Fruit fly (Drosophila melanogaster) whole organism, embryonic: ENCODE measurements around the gene Rbp1-like.

Experiments
- ATbp ChIP-seq: fragments of 200-800 bp; sonication (Bioruptor generic); optimal IDR thresholded peaks from 2 replicates; lab custom pipeline; 2017; ENCODE audit warnings: missing biosample characterization, mild to moderate bottlenecking, missing genetic modification characterization, missing genetic modification reagents
- CG10979 ChIP-seq: fragments of 200-800 bp; sonication (Bioruptor generic); optimal IDR thresholded peaks from 2 replicates; lab custom pipeline; 2018; ENCODE audit warnings: missing biosample characterization, mild to moderate bottlenecking, missing genetic modification characterization, moderate library complexity
- CG11504 ChIP-seq: fragments of 200-800 bp; sonication (Bioruptor generic); optimal IDR thresholded peaks from 3 replicates; lab custom pipeline; 2019; ENCODE audit warnings: missing biosample characterization, mild to moderate bottlenecking, missing genetic modification characterization, moderate library complexity
- CG11696 ChIP-seq: fragments of 200-800 bp; sonication (Bioruptor generic); IDR thresholded peaks from 2 replicates; pipeline ENCODE4 v1.3.6; 2022; ENCODE audit warnings: missing biosample characterization, missing genetic modification characterization
- CG1233 ChIP-seq: fragments of 200-800 bp; sonication (Bioruptor generic); optimal IDR thresholded peaks from 4 replicates; lab custom pipeline; 2018; ENCODE audit warnings: missing biosample characterization, mild to moderate bottlenecking, missing genetic modification characterization
- CG12769 ChIP-seq: fragments of 200-800 bp; sonication (Bioruptor generic); optimal IDR thresholded peaks from 2 replicates; lab custom pipeline; 2019; ENCODE audit warnings: missing biosample characterization, mild to moderate bottlenecking, missing genetic modification characterization, moderate library complexity
- CG13296 ChIP-seq: fragments of 200-800 bp; sonication (Bioruptor generic); optimal IDR thresholded peaks from 3 replicates; lab custom pipeline; 2018; ENCODE audit warnings: missing biosample characterization, mild to moderate bottlenecking, missing genetic modification characterization
- CG13624 ChIP-seq: fragments of 200-800 bp; sonication (Bioruptor generic); optimal IDR thresholded peaks from 2 replicates; lab custom pipeline; 2016; ENCODE audit warnings: missing biosample characterization, missing genetic modification characterization
- CG14014 ChIP-seq: fragments of 200-800 bp; sonication (Bioruptor generic); IDR thresholded peaks from 2 replicates; pipeline ENCODE4 v1.3.6; 2022; ENCODE audit warnings: missing biosample characterization, missing genetic modification characterization
- CG14667 ChIP-seq: fragments of 200-800 bp; sonication (Bioruptor generic); IDR thresholded peaks from 2 replicates; pipeline ENCODE4 v1.3.6; 2022; ENCODE audit warnings: missing biosample characterization, missing genetic modification characterization
- CG14965 ChIP-seq: fragments of 200-800 bp; sonication (Bioruptor generic); optimal IDR thresholded peaks from 2 replicates; lab custom pipeline; 2016; ENCODE audit warnings: missing biosample characterization, missing genetic modification characterization, borderline replicate concordance
- CG15601 ChIP-seq: fragments of 200-800 bp; sonication (Bioruptor generic); optimal IDR thresholded peaks from 3 replicates; lab custom pipeline; 2019; ENCODE audit warnings: missing biosample characterization, mild to moderate bottlenecking, missing genetic modification characterization, moderate library complexity
- CG16779 ChIP-seq: fragments of 200-800 bp; sonication (Bioruptor generic); IDR thresholded peaks from 2 replicates; pipeline ENCODE4 v1.3.6; 2022; ENCODE audit warnings: missing biosample characterization, missing genetic modification characterization
- CG16815 ChIP-seq: fragments of 200-800 bp; sonication (Bioruptor generic); optimal IDR thresholded peaks from 3 replicates; lab custom pipeline; 2017; ENCODE audit warnings: missing biosample characterization, mild to moderate bottlenecking, missing genetic modification characterization
- CG17361 ChIP-seq: fragments of 200-800 bp; sonication (Bioruptor generic); IDR thresholded peaks from 3 replicates; pipeline ENCODE4 v1.3.6; 2022; ENCODE audit warnings: missing biosample characterization, missing genetic modification characterization
- CG2116 ChIP-seq: fragments of 200-800 bp; sonication (Bioruptor generic); optimal IDR thresholded peaks from 3 replicates; lab custom pipeline; 2018; ENCODE audit warnings: missing biosample characterization, mild to moderate bottlenecking, missing genetic modification characterization
- CG2120 ChIP-seq: fragments of 200-800 bp; sonication (Bioruptor generic); optimal IDR thresholded peaks from 3 replicates; lab custom pipeline; 2016; ENCODE audit warnings: missing biosample characterization, missing genetic modification characterization
- CG2889 ChIP-seq: fragments of 200-800 bp; sonication (Bioruptor generic); IDR thresholded peaks from 3 replicates; pipeline ENCODE4 v1.3.6; 2022; ENCODE audit warnings: missing biosample characterization, missing genetic modification characterization
- CG31224 ChIP-seq: fragments of 200-800 bp; sonication (Bioruptor generic); IDR thresholded peaks from 2 replicates; pipeline ENCODE4 v1.3.6; 2022; ENCODE audit warnings: missing biosample characterization, missing genetic modification characterization
- CG42726 ChIP-seq: fragments of 200-800 bp; sonication (Bioruptor generic); IDR thresholded peaks from 2 replicates; pipeline ENCODE4 v1.3.6; 2022; ENCODE audit warnings: missing biosample characterization, missing genetic modification characterization; ENCODE audit not compliant: partially characterized antibody
- CG6272 ChIP-seq: fragments of 200-800 bp; sonication (Bioruptor generic); IDR thresholded peaks from 2 replicates; pipeline ENCODE4 v1.3.6; 2022; ENCODE audit warnings: missing biosample characterization, missing genetic modification characterization
- CG6791 ChIP-seq: fragments of 200-800 bp; sonication (Bioruptor generic); IDR thresholded peaks from 3 replicates; pipeline ENCODE4 v1.3.6; 2022; ENCODE audit warnings: missing biosample characterization, missing genetic modification characterization; ENCODE audit not compliant: partially characterized antibody
- CG7786 ChIP-seq: fragments of 200-800 bp; sonication (Bioruptor generic); optimal IDR thresholded peaks from 2 replicates; lab custom pipeline; 2016; ENCODE audit warnings: missing biosample characterization, missing genetic modification characterization
- CG8388 ChIP-seq: fragments of 200-800 bp; sonication (Bioruptor generic); optimal IDR thresholded peaks from 2 replicates; lab custom pipeline; 2019; ENCODE audit warnings: missing biosample characterization, mild to moderate bottlenecking, missing genetic modification characterization, moderate library complexity
- CG8924 ChIP-seq: fragments of 200-800 bp; optimal IDR thresholded peaks from 3 replicates; lab custom pipeline; 2019; ENCODE audit warnings: missing biosample characterization, mild to moderate bottlenecking, missing genetic modification characterization, moderate library complexity
- CkIIα-i1 ChIP-seq: fragments of 200-800 bp; sonication (Bioruptor generic); IDR thresholded peaks from 2 replicates; pipeline ENCODE4 v1.3.6; 2022; ENCODE audit warnings: missing biosample characterization, missing genetic modification characterization
- D19A ChIP-seq: fragments of 200-800 bp; optimal IDR thresholded peaks from 3 replicates; lab custom pipeline; 2019; ENCODE audit warnings: missing biosample characterization, mild to moderate bottlenecking, missing genetic modification characterization, moderate library complexity
- Dll ChIP-seq: fragments of 200-800 bp; sonication (Bioruptor generic); IDR thresholded peaks from 4 replicates; pipeline ENCODE4 v1.3.6; 2022; ENCODE audit warnings: missing biosample characterization, missing genetic modification characterization; ENCODE audit not compliant: partially characterized antibody
- ERR ChIP-seq: fragments of 200-800 bp; sonication (Bioruptor generic); optimal IDR thresholded peaks from 2 replicates; lab custom pipeline; 2016; ENCODE audit warnings: missing biosample characterization, missing genetic modification characterization
- Gsc ChIP-seq: fragments of 200-800 bp; sonication (Bioruptor generic); IDR thresholded peaks from 2 replicates; pipeline ENCODE4 v1.3.6; 2022; ENCODE audit warnings: missing biosample characterization, missing genetic modification characterization
- H2.0 ChIP-seq: fragments of 200-800 bp; sonication (Bioruptor generic); IDR thresholded peaks from 2 replicates; pipeline ENCODE4 v1.3.6; 2022; ENCODE audit warnings: missing biosample characterization, missing genetic modification characterization
- HmgZ ChIP-seq: fragments of 200-800 bp; sonication (Bioruptor generic); optimal IDR thresholded peaks from 2 replicates; lab custom pipeline; 2018; ENCODE audit warnings: missing biosample characterization, mild to moderate bottlenecking, missing genetic modification characterization
- Lim3 ChIP-seq: fragments of 200-800 bp; sonication (Bioruptor generic); IDR thresholded peaks from 2 replicates; pipeline ENCODE4 v1.3.6; 2022; ENCODE audit warnings: missing biosample characterization, missing genetic modification characterization
- Pdp1 ChIP-seq, 2 experiments: fragments of 200-800 bp; sonication (Bioruptor generic); optimal IDR thresholded peaks; 3 replicates each; lab custom pipeline; 2016; ENCODE audit warnings: missing biosample characterization in 2 of 2, missing genetic modification characterization in 2 of 2, mild to moderate bottlenecking in 1 of 2, moderate library complexity in 1 of 2
- Rx ChIP-seq: fragments of 200-800 bp; sonication (Bioruptor generic); IDR thresholded peaks from 2 replicates; pipeline ENCODE4 v1.3.6; 2022; ENCODE audit warnings: missing biosample characterization, missing genetic modification characterization
- Sry-δ ChIP-seq: fragments of 200-800 bp; sonication (Bioruptor generic); optimal IDR thresholded peaks from 2 replicates; lab custom pipeline; 2016; ENCODE audit warnings: missing biosample characterization, missing genetic modification characterization
- Taf1 ChIP-seq: fragments of 200-800 bp; sonication (Bioruptor generic); IDR thresholded peaks from 2 replicates; pipeline ENCODE4 v1.3.6; 2022; ENCODE audit warnings: missing biosample characterization, missing genetic modification characterization
- croc ChIP-seq: fragments of 200-800 bp; sonication (Bioruptor generic); conservative IDR thresholded peaks from 3 replicates; pipeline ENCODE4 v1.3.6; 2022; ENCODE audit warnings: missing biosample characterization, missing genetic modification characterization
- esg ChIP-seq: fragments of 200-800 bp; sonication (Bioruptor generic); conservative IDR thresholded peaks from 2 replicates; pipeline ENCODE4 v1.3.6; 2022; ENCODE audit warnings: missing biosample characterization, missing genetic modification characterization
- eve ChIP-seq, 2 experiments: fragments of >200 bp; optimal IDR thresholded peaks; 2 replicates each; lab custom pipeline; 2017; ENCODE audit warnings: missing biosample characterization in 2 of 2, missing genetic modification characterization in 2 of 2
- grau ChIP-seq: fragments of 200-800 bp; optimal IDR thresholded peaks from 3 replicates; lab custom pipeline; 2019; ENCODE audit warnings: missing biosample characterization, mild to moderate bottlenecking, missing genetic modification characterization, moderate library complexity
- hbn ChIP-seq: fragments of 200-800 bp; sonication (Bioruptor generic); IDR thresholded peaks from 2 replicates; pipeline ENCODE4 v1.3.6; 2022; ENCODE audit warnings: missing biosample characterization, missing genetic modification characterization; ENCODE audit not compliant: partially characterized antibody
- onecut ChIP-seq: fragments of 200-800 bp; sonication (Bioruptor generic); IDR thresholded peaks from 2 replicates; pipeline ENCODE4 v1.3.6; 2022; ENCODE audit warnings: missing biosample characterization, missing genetic modification characterization
- repo ChIP-seq: fragments of 200-800 bp; sonication (Bioruptor generic); optimal IDR thresholded peaks from 2 replicates; lab custom pipeline; 2016; ENCODE audit warnings: missing biosample characterization, missing genetic modification characterization
- seq ChIP-seq: fragments of 200-800 bp; sonication (Bioruptor generic); IDR thresholded peaks from 2 replicates; pipeline ENCODE4 v1.3.6; 2022; ENCODE audit warnings: missing biosample characterization, missing genetic modification characterization
- tll ChIP-seq, 2 experiments: fragments of 200-800 bp in 1 of 2; fragments of >200 bp in 1 of 2; sonication (Bioruptor generic) in 1 of 2; optimal IDR thresholded peaks; 2 replicates each; lab custom pipeline; 2017 to 2019; ENCODE audit warnings: missing biosample characterization in 2 of 2, missing genetic modification characterization in 2 of 2, mild to moderate bottlenecking in 1 of 2, moderate library complexity in 1 of 2
- usp ChIP-seq: fragments of >200 bp; optimal IDR thresholded peaks from 2 replicates; lab custom pipeline; 2017; ENCODE audit warnings: missing biosample characterization, missing genetic modification characterization
- vvl ChIP-seq: fragments of 200-800 bp; sonication (Bioruptor generic); IDR thresholded peaks from 2 replicates; pipeline ENCODE4 v1.3.6; 2022; ENCODE audit warnings: missing biosample characterization, missing genetic modification characterization

Rbp1-like gene

DNA sequence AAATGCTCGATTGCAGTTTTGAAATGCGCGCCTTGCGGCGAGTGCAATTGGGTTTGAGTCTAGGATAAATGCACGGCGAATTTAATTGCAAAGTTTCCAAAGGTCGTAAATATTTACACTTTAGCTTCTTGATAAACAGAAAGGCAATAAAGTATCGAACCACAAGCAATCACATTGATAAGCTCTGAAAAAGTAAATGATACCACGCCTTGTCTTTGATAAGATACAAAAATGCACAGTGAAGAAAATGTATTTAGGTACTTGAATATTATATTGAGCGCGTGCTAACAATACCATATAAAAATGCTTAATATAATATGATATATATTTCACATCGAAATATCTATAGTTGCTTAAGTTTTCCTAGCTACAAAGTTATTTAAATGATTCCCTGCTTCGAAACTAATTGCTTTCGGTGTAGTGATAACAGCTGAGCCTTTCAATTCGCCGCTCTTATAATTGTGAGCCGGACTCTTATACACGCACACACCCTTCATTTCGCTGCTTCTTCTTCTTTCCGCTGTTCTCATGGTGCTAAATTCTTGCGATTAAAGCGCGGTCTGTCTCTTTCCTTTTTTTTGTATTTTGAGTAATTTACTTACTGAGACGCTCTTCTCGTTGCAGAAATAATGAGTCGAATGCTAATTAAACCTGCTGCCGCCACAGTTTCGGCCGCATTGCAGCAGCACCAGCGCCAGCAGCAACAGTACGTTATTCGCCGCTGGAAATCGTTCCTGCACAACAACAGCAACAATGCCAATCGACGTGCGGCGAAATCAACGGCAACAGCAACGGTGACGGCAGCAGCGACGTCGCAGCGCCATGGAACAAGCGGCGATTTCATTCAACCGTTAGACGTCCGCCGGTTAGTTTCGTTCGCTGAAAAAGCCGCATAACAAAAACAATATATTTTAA, 11.2 kb downstream of the Rbp1-like start (continued):
- no peak for TF ChIP-seq CG42726
- TF ChIP-seq seq (GFP tag; lab: Robert Waterston, UW) = 0 out of 2 replicates have a peak, but pooled peaks have one; percentile 28
- peak; percentile 81 for TF ChIP-seq CG2120 (GFP tag; lab: Kevin White, UChicago)
- peak; percentile 82 for TF ChIP-seq ATbp (GFP tag; lab: Kevin White, UChicago)
- TF ChIP-seq Lim3 (GFP tag; lab: Robert Waterston, UW) = 0 out of 2 replicates have a peak, but pooled peaks have one; percentile 34
- TF ChIP-seq HmgZ (tag; lab: Kevin White, UChicago) = peak; percentile 85
- TF ChIP-seq Pdp1 (GFP tag; optimal IDR thresholded peaks at IDR 0.05; lab: Kevin White, UChicago) = peak in 1 of 2 experiments; percentile 24
- peak; percentile 66; the same call in 1 of the 2 replicates for TF ChIP-seq CG14014
- TF ChIP-seq CG13296 (GFP tag; lab: Kevin White, UChicago) = peak; percentile 77
- peak; percentile 2 for TF ChIP-seq CG13624 (GFP tag; lab: Kevin White, UChicago)
- peak in 1 of 2 experiments; percentile 93 for TF ChIP-seq eve (GFP tag; optimal IDR thresholded peaks at IDR 0.05; lab: Kevin White, UChicago)
- peak; percentile 44 for TF ChIP-seq CG2116 (GFP tag; lab: Kevin White, UChicago)
- peak; percentile 81 for TF ChIP-seq CG10979 (tag; lab: Kevin White, UChicago)
- 0 out of 2 replicates have a peak, but pooled peaks have one; percentile 34 for TF ChIP-seq CG16779 (GFP tag; lab: Robert Waterston, UW)
- no peak for TF ChIP-seq Dll (GFP tag; lab: Robert Waterston, UW)
- TF ChIP-seq CG8924 (tag; lab: Kevin White, UChicago) = peak; percentile 92
- TF ChIP-seq CG14667 (GFP tag; lab: Robert Waterston, UW) = peak; percentile 71
- TF ChIP-seq grau (tag; lab: Kevin White, UChicago) = peak; percentile 88
- TF ChIP-seq CkIIα-i1 (GFP tag; lab: Robert Waterston, UW) = no peak
- TF ChIP-seq D19A (tag; lab: Kevin White, UChicago) = peak; percentile 80
- TF ChIP-seq CG14965 (GFP tag; lab: Kevin White, UChicago) = no peak
- peak; percentile 42 for TF ChIP-seq CG15601 (tag; lab: Kevin White, UChicago)
- TF ChIP-seq repo (GFP tag; lab: Kevin White, UChicago) = no peak
- TF ChIP-seq CG6791 (GFP tag; lab: Robert Waterston, UW) = no peak
- no peak for TF ChIP-seq tll (GFP tag; optimal IDR thresholded peaks at IDR 0.05; lab: Kevin White, UChicago)
- peak; percentile 69 for TF ChIP-seq CG31224 (GFP tag; lab: Robert Waterston, UW)
- peak; percentile 92 for TF ChIP-seq CG17361 (GFP tag; lab: Robert Waterston, UW)
- peak; percentile 83 for TF ChIP-seq CG6272 (GFP tag; lab: Robert Waterston, UW)
- peak; percentile 81 for TF ChIP-seq esg
- TF ChIP-seq hbn (GFP tag; lab: Robert Waterston, UW) = no peak
- peak; percentile 66 for TF ChIP-seq Rx (GFP tag; lab: Robert Waterston, UW)
- no peak for TF ChIP-seq ERR (GFP tag; lab: Kevin White, UChicago)
- 0 out of 3 replicates have a peak, but pooled peaks have one; percentile 71 for TF ChIP-seq CG2889 (GFP tag; lab: Robert Waterston, UW)
- peak; percentile 43 for TF ChIP-seq CG7786 (GFP tag; lab: Kevin White, UChicago)
- TF ChIP-seq Sry-δ (GFP tag; lab: Kevin White, UChicago) = no peak
- TF ChIP-seq CG16815 (GFP tag; lab: Kevin White, UChicago) = peak; percentile 64
- TF ChIP-seq Gsc (GFP tag; lab: Robert Waterston, UW) = no peak
- TF ChIP-seq croc = peak; percentile 43; the same call in 1 of the 3 replicates
- peak; percentile 70 for TF ChIP-seq Taf1 (GFP tag; lab: Robert Waterston, UW)
- TF ChIP-seq CG12769 = peak; percentile 23
- TF ChIP-seq usp (GFP tag; lab: Kevin White, UChicago) = no peak
- peak; percentile 83 for TF ChIP-seq CG11504 (tag; lab: Kevin White, UChicago)
- TF ChIP-seq vvl (GFP tag; lab: Robert Waterston, UW) = peak; percentile 92
- peak; percentile 85 for TF ChIP-seq H2.0
- TF ChIP-seq CG1233 (GFP tag; lab: Kevin White, UChicago) = peak; percentile 56
- peak; percentile 79 for TF ChIP-seq CG11696 (GFP tag; lab: Robert Waterston, UW)
- TF ChIP-seq CG8388 (GFP tag; lab: Kevin White, UChicago) = peak; percentile 88
- peak; percentile 32; the same call in 1 of the 2 replicates for TF ChIP-seq onecut (GFP tag; lab: Robert Waterston, UW)
